Fruit fly (Drosophila melanogaster) whole organism, embryonic: Measurements from ENCODE around the gene CG12279.
A peak's percentile ranks its signal among the peaks of the same experiment; 100 is the strongest.

ENCODE experiments used
- CG11398 ChIP-seq: fragments of 200-800 bp; sonication (Bioruptor generic); optimal IDR thresholded peaks from 2 replicates; lab custom pipeline; 2016; ENCODE audit warnings: missing biosample characterization, missing genetic modification characterization
- CG11504 ChIP-seq: fragments of 200-800 bp; sonication (Bioruptor generic); optimal IDR thresholded peaks from 3 replicates; lab custom pipeline; 2019; ENCODE audit warnings: missing biosample characterization, mild to moderate bottlenecking, missing genetic modification characterization, moderate library complexity
- CG13775 ChIP-seq: fragments of 200-800 bp; sonication (Bioruptor generic); optimal IDR thresholded peaks from 3 replicates; lab custom pipeline; 2017; ENCODE audit warnings: missing biosample characterization, mild to moderate bottlenecking, missing genetic modification characterization
- CG15269 ChIP-seq: fragments of 200-800 bp; sonication (Bioruptor generic); optimal IDR thresholded peaks from 2 replicates; lab custom pipeline; 2018; ENCODE audit warnings: missing biosample characterization, mild to moderate bottlenecking, missing genetic modification characterization, moderate library complexity
- CG15601 ChIP-seq: fragments of 200-800 bp; sonication (Bioruptor generic); optimal IDR thresholded peaks from 3 replicates; lab custom pipeline; 2019; ENCODE audit warnings: missing biosample characterization, mild to moderate bottlenecking, missing genetic modification characterization, moderate library complexity
- CG16863 ChIP-seq: fragments of 200-800 bp; sonication (Bioruptor generic); optimal IDR thresholded peaks from 3 replicates; lab custom pipeline; 2016; ENCODE audit warnings: missing biosample characterization, missing genetic modification characterization
- CG2678 ChIP-seq: fragments of 200-800 bp; sonication (Bioruptor generic); optimal IDR thresholded peaks from 3 replicates; lab custom pipeline; 2019; ENCODE audit warnings: missing biosample characterization, mild to moderate bottlenecking, missing genetic modification characterization, moderate library complexity
- CG2875 ChIP-seq: fragments of 200-800 bp; sonication (Bioruptor generic); optimal IDR thresholded peaks from 2 replicates; lab custom pipeline; 2017; ENCODE audit warnings: missing biosample characterization, mild to moderate bottlenecking, missing genetic modification characterization, missing genetic modification reagents
- CG3838 ChIP-seq: fragments of 200-800 bp; sonication (Bioruptor generic); optimal IDR thresholded peaks from 3 replicates; lab custom pipeline; 2016; ENCODE audit warnings: missing biosample characterization, missing genetic modification characterization
- CG4707 ChIP-seq: fragments of 200-800 bp; sonication (Bioruptor generic); optimal IDR thresholded peaks from 2 replicates; lab custom pipeline; 2018; ENCODE audit warnings: missing biosample characterization, mild to moderate bottlenecking, missing genetic modification characterization, moderate library complexity
- CG5245 ChIP-seq: fragments of 200-800 bp; sonication (Bioruptor generic); optimal IDR thresholded peaks from 3 replicates; lab custom pipeline; 2016; ENCODE audit warnings: missing biosample characterization, missing genetic modification characterization
- CG6765 ChIP-seq: fragments of 200-800 bp; sonication (Bioruptor generic); optimal IDR thresholded peaks from 3 replicates; lab custom pipeline; 2017; ENCODE audit warnings: missing biosample characterization, mild to moderate bottlenecking, missing genetic modification characterization
- CG7963 ChIP-seq: fragments of 200-800 bp; sonication (Bioruptor generic); IDR thresholded peaks from 3 replicates; pipeline ENCODE4 v1.3.6; 2022; ENCODE audit warnings: missing biosample characterization, missing genetic modification characterization; ENCODE audit not compliant: partially characterized antibody
- CG8359 ChIP-seq: fragments of 200-800 bp; sonication (Bioruptor generic); optimal IDR thresholded peaks from 2 replicates; lab custom pipeline; 2017; ENCODE audit warnings: missing biosample characterization, mild to moderate bottlenecking, missing genetic modification characterization, borderline replicate concordance
- CG9437 ChIP-seq: fragments of 200-800 bp; sonication (Bioruptor generic); optimal IDR thresholded peaks from 2 replicates; lab custom pipeline; 2018; ENCODE audit warnings: missing biosample characterization, mild to moderate bottlenecking, missing genetic modification characterization
- CG9797 ChIP-seq: fragments of 200-800 bp; sonication (Bioruptor generic); optimal IDR thresholded peaks from 3 replicates; lab custom pipeline; 2018; ENCODE audit warnings: missing biosample characterization, mild to moderate bottlenecking, missing genetic modification characterization
- CrebB ChIP-seq: fragments of 200-800 bp; sonication (Bioruptor generic); optimal IDR thresholded peaks from 3 replicates; lab custom pipeline; 2018; ENCODE audit warnings: missing biosample characterization, mild to moderate bottlenecking, missing genetic modification characterization
- D19B ChIP-seq: fragments of 200-800 bp; sonication (Bioruptor generic); optimal IDR thresholded peaks from 2 replicates; lab custom pipeline; 2017; ENCODE audit warnings: missing biosample characterization, mild to moderate bottlenecking, missing genetic modification characterization
- Dek ChIP-seq: fragments of 200-800 bp; sonication (Bioruptor generic); optimal IDR thresholded peaks from 3 replicates; lab custom pipeline; 2019; ENCODE audit warnings: missing biosample characterization, mild to moderate bottlenecking, missing genetic modification characterization, moderate library complexity
- Ets97D ChIP-seq: fragments of 200-800 bp; sonication (Bioruptor generic); optimal IDR thresholded peaks from 3 replicates; lab custom pipeline; 2016; ENCODE audit warnings: missing biosample characterization, missing genetic modification characterization
- H2.0 ChIP-seq: fragments of 200-800 bp; sonication (Bioruptor generic); IDR thresholded peaks from 2 replicates; pipeline ENCODE4 v1.3.6; 2022; ENCODE audit warnings: missing biosample characterization, missing genetic modification characterization
- MTF-1 ChIP-seq: fragments of 200-800 bp; sonication (Bioruptor generic); optimal IDR thresholded peaks from 2 replicates; lab custom pipeline; 2018; ENCODE audit warnings: missing biosample characterization, mild to moderate bottlenecking, missing genetic modification characterization, borderline replicate concordance
- Neu2 ChIP-seq: fragments of 200-800 bp; sonication (Bioruptor generic); optimal IDR thresholded peaks from 3 replicates; lab custom pipeline; 2016; ENCODE audit warnings: missing biosample characterization, missing genetic modification characterization, borderline replicate concordance
- Nf-YC ChIP-seq: fragments of 200-800 bp; optimal IDR thresholded peaks from 3 replicates; lab custom pipeline; 2019; ENCODE audit warnings: missing biosample characterization, mild to moderate bottlenecking, missing genetic modification characterization, moderate library complexity
- TFAM ChIP-seq: fragments of 200-800 bp; sonication (Bioruptor generic); optimal IDR thresholded peaks from 2 replicates; lab custom pipeline; 2017; ENCODE audit warnings: missing biosample characterization, missing genetic modification characterization, inconsistent platforms
- ac ChIP-seq: fragments of 200-800 bp; sonication (Bioruptor generic); optimal IDR thresholded peaks from 3 replicates; lab custom pipeline; 2017; ENCODE audit warnings: missing biosample characterization, mild to moderate bottlenecking, missing genetic modification characterization
- ato ChIP-seq: fragments of 200-800 bp; sonication (Bioruptor generic); IDR thresholded peaks from 2 replicates; pipeline ENCODE4 v1.3.6; 2022; ENCODE audit warnings: missing biosample characterization, missing genetic modification characterization; ENCODE audit not compliant: partially characterized antibody
- chm ChIP-seq: fragments of 200-800 bp; sonication (Bioruptor generic); IDR thresholded peaks from 2 replicates; pipeline ENCODE4 v1.3.6; 2022; ENCODE audit warnings: missing biosample characterization, missing genetic modification characterization
- chn ChIP-seq: fragments of 200-800 bp; sonication (Bioruptor generic); optimal IDR thresholded peaks from 2 replicates; lab custom pipeline; 2016; ENCODE audit warnings: missing biosample characterization, missing genetic modification characterization
- eyg ChIP-seq: fragments of 200-800 bp; sonication (Bioruptor generic); optimal IDR thresholded peaks from 3 replicates; lab custom pipeline; 2016; ENCODE audit warnings: missing biosample characterization, missing genetic modification characterization
- fd3F ChIP-seq: fragments of 200-800 bp; sonication (Bioruptor generic); optimal IDR thresholded peaks from 2 replicates; lab custom pipeline; 2018; ENCODE audit warnings: missing biosample characterization, mild to moderate bottlenecking, missing genetic modification characterization, moderate library complexity
- ftz-f1 ChIP-seq: fragments of 200-800 bp; sonication (Bioruptor generic); optimal IDR thresholded peaks from 2 replicates; lab custom pipeline; 2016; ENCODE audit warnings: missing biosample characterization, missing genetic modification characterization
- gce ChIP-seq: fragments of 200-800 bp; sonication (Bioruptor generic); IDR thresholded peaks from 3 replicates; pipeline ENCODE4 v1.3.6; 2022; ENCODE audit warnings: missing biosample characterization, missing genetic modification characterization
- gt ChIP-seq: fragments of 200-800 bp; sonication (Bioruptor generic); IDR thresholded peaks from 2 replicates; pipeline ENCODE4 v1.3.6; 2022; ENCODE audit warnings: missing biosample characterization, missing genetic modification characterization
- insv ChIP-seq, 2 experiments: fragments of 200-800 bp; sonication (Bioruptor generic); optimal IDR thresholded peaks; 3 replicates each; lab custom pipeline; 2016 to 2018; ENCODE audit warnings: missing biosample characterization in 2 of 2, missing genetic modification characterization in 2 of 2
- kah ChIP-seq: fragments of 200-800 bp; sonication (Bioruptor generic); optimal IDR thresholded peaks from 2 replicates; lab custom pipeline; 2018; ENCODE audit warnings: missing biosample characterization, mild to moderate bottlenecking, missing genetic modification characterization
- kay ChIP-seq: fragments of 200-800 bp; sonication (Bioruptor generic); optimal IDR thresholded peaks from 2 replicates; lab custom pipeline; 2016; ENCODE audit warnings: missing biosample characterization, missing genetic modification characterization
- klu ChIP-seq: fragments of 200-800 bp; sonication (Bioruptor generic); IDR thresholded peaks from 2 replicates; pipeline ENCODE4 v1.3.6; 2022; ENCODE audit warnings: missing biosample characterization, missing genetic modification characterization
- mirr ChIP-seq: fragments of 200-800 bp; sonication (Bioruptor generic); optimal IDR thresholded peaks from 3 replicates; lab custom pipeline; 2018; ENCODE audit warnings: missing biosample characterization, mild to moderate bottlenecking, missing genetic modification characterization
- pho ChIP-seq: fragments of 200-800 bp; sonication (Bioruptor generic); optimal IDR thresholded peaks from 2 replicates; lab custom pipeline; 2016; ENCODE audit warnings: missing biosample characterization, missing genetic modification characterization
- pzg ChIP-seq: fragments of 200-800 bp; sonication (Bioruptor generic); optimal IDR thresholded peaks from 3 replicates; lab custom pipeline; 2018; ENCODE audit warnings: missing biosample characterization, mild to moderate bottlenecking, missing genetic modification characterization, moderate library complexity
- sr ChIP-seq: fragments of 200-800 bp; sonication (Bioruptor generic); IDR thresholded peaks from 3 replicates; pipeline ENCODE4 v1.3.6; 2022; ENCODE audit warnings: missing biosample characterization, missing genetic modification characterization
- tgo ChIP-seq: fragments of 200-800 bp; sonication (Bioruptor generic); IDR thresholded peaks from 3 replicates; pipeline ENCODE4 v1.3.6; 2022; ENCODE audit warnings: missing biosample characterization, missing genetic modification characterization
- tll ChIP-seq, 2 experiments: fragments of 200-800 bp in 1 of 2; fragments of >200 bp in 1 of 2; sonication (Bioruptor generic) in 1 of 2; optimal IDR thresholded peaks; 2 replicates each; lab custom pipeline; 2017 to 2019; ENCODE audit warnings: missing biosample characterization in 2 of 2, missing genetic modification characterization in 2 of 2, mild to moderate bottlenecking in 1 of 2, moderate library complexity in 1 of 2
- twi ChIP-seq: fragments of 200-800 bp; optimal IDR thresholded peaks from 2 replicates; lab custom pipeline; 2019; ENCODE audit warnings: missing biosample characterization, mild to moderate bottlenecking, missing genetic modification characterization, moderate library complexity
- tx ChIP-seq: fragments of 200-800 bp; sonication (Bioruptor generic); optimal IDR thresholded peaks from 2 replicates; lab custom pipeline; 2016; ENCODE audit warnings: missing biosample characterization, missing genetic modification characterization
- unc-4 ChIP-seq: fragments of 200-800 bp; sonication (Bioruptor generic); IDR thresholded peaks from 2 replicates; pipeline ENCODE4 v1.3.6; 2022; ENCODE audit warnings: missing biosample characterization, missing genetic modification characterization; ENCODE audit not compliant: partially characterized antibody
- vfl ChIP-seq: fragments of 200-800 bp; sonication (Bioruptor generic); optimal IDR thresholded peaks from 2 replicates; lab custom pipeline; 2016; ENCODE audit warnings: missing biosample characterization, missing genetic modification characterization
- wdn ChIP-seq: fragments of 200-800 bp; sonication (Bioruptor generic); IDR thresholded peaks from 2 replicates; pipeline ENCODE4 v1.3.6; 2022; ENCODE audit warnings: missing biosample characterization, missing genetic modification characterization
- zfh1 ChIP-seq: fragments of 200-800 bp; sonication (Bioruptor generic); IDR thresholded peaks from 3 replicates; pipeline ENCODE4 v1.3.6; 2022; ENCODE audit warnings: missing biosample characterization, missing genetic modification characterization

Gene CG12279

DNA sequence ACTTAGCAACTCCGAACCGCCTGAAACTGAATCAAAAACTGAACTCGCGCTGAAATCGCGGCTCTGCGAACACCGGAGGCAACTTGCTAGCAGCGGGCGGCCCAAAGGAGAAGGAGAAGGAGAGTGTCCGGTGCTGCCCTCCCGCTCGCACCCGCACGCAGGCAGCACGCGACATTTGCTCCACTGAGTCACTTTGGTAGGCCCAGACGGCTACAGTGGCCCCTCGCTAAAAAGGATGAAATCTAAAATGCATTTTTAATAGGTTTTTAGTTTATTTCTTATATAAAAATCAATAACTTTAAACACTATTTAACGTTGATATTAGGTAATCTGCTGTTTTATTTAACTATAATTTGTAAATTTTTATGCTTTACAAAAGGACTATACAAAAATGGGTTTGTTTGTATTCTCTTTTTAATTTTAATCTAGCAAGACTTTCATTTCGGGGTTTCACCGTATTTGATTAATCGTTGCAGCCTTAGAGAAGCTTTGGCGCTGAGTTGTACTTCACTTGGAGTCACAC is 17.6 kb downstream of the CG12279 start, which contains the start of gene Men (continued):
- peak; percentile 62 for TF ChIP-seq Dek (tag; lab: Kevin White, UChicago)
- TF ChIP-seq H2.0 (GFP tag; lab: Robert Waterston, UW): no peak
- TF ChIP-seq tgo (GFP tag; lab: Robert Waterston, UW): peak; percentile 63; the same call in 2 of the 3 replicates
- no peak for TF ChIP-seq ac (GFP tag; lab: Kevin White, UChicago)
- peak in 1 of 2 experiments; percentile 2 for TF ChIP-seq insv (GFP tag; optimal IDR thresholded peaks at IDR 0.05; lab: Kevin White, UChicago)
- peak; percentile 41 for TF ChIP-seq CG6765
- peak; percentile 37 for TF ChIP-seq CG15601 (tag; lab: Kevin White, UChicago)
- TF ChIP-seq CG2678 (tag; lab: Kevin White, UChicago): peak; percentile 85
- TF ChIP-seq Nf-YC (tag; lab: Kevin White, UChicago): peak; percentile 68
- no peak for TF ChIP-seq CG11398
- no peak for TF ChIP-seq sr (GFP tag; lab: Robert Waterston, UW)
- 0 out of 2 replicates have a peak, but pooled peaks have one; percentile 11 for TF ChIP-seq chm
- no peak for TF ChIP-seq vfl (GFP tag; lab: Kevin White, UChicago)
- TF ChIP-seq CG9797: no peak
- no peak for TF ChIP-seq CG16863 (GFP tag; lab: Kevin White, UChicago)
- peak; percentile 34 for TF ChIP-seq twi (tag; lab: Kevin White, UChicago)
- TF ChIP-seq CG2875 (GFP tag; lab: Kevin White, UChicago): no peak
- TF ChIP-seq Ets97D (GFP tag; lab: Kevin White, UChicago): no peak
- TF ChIP-seq mirr (GFP tag; lab: Kevin White, UChicago): no peak
- 0 out of 3 replicates have a peak, but pooled peaks have one; percentile 42 for TF ChIP-seq zfh1 (GFP tag; lab: Robert Waterston, UW)
- TF ChIP-seq CG4707 (GFP tag; lab: Kevin White, UChicago): no peak
- TF ChIP-seq gt (GFP tag; lab: Robert Waterston, UW): no peak
- no peak for TF ChIP-seq pzg (GFP tag; lab: Kevin White, UChicago)
- no peak for TF ChIP-seq eyg
- TF ChIP-seq CG13775 (GFP tag; lab: Kevin White, UChicago): peak; percentile 27
- TF ChIP-seq CG11504 (tag; lab: Kevin White, UChicago): peak; percentile 85
- no peak for TF ChIP-seq CG7963
- TF ChIP-seq kay (GFP tag; lab: Kevin White, UChicago): peak; percentile 45
- TF ChIP-seq ato (GFP tag; lab: Robert Waterston, UW): no peak
- TF ChIP-seq CrebB (tag; lab: Kevin White, UChicago): no peak
- TF ChIP-seq kah (GFP tag; lab: Kevin White, UChicago): peak; percentile 16
- no peak for TF ChIP-seq Neu2 (GFP tag; lab: Kevin White, UChicago)
- TF ChIP-seq CG5245: no peak
- no peak for TF ChIP-seq CG8359 (GFP tag; lab: Kevin White, UChicago)
- no peak for TF ChIP-seq tx
- TF ChIP-seq wdn (GFP tag; lab: Robert Waterston, UW): no peak; the same call in 1 of the 2 replicates
- peak; percentile 40 for TF ChIP-seq fd3F
- TF ChIP-seq pho: no peak
- peak; percentile 54 for TF ChIP-seq CG9437 (GFP tag; lab: Kevin White, UChicago)
- no peak for TF ChIP-seq ftz-f1
- no peak for TF ChIP-seq TFAM
- TF ChIP-seq CG15269: peak; percentile 82
- TF ChIP-seq tll (GFP tag; optimal IDR thresholded peaks at IDR 0.05; lab: Kevin White, UChicago): no peak
- no peak for TF ChIP-seq unc-4
- no peak for TF ChIP-seq chn (GFP tag; lab: Kevin White, UChicago)
- peak; percentile 47; the same call in 1 of the 2 replicates for TF ChIP-seq klu (GFP tag; lab: Robert Waterston, UW)
- no peak; the same call in 2 of the 3 replicates for TF ChIP-seq gce (GFP tag; lab: Robert Waterston, UW)
- TF ChIP-seq CG3838: no peak
- no peak for TF ChIP-seq D19B (GFP tag; lab: Kevin White, UChicago)
- TF ChIP-seq MTF-1: no peak
